Fruit fly (Drosophila melanogaster) whole organism, wandering third instar larva: Measurements from ENCODE around the gene CG33095.

Source experiments
- Abd-B ChIP-seq: fragments of >200 bp; optimal IDR thresholded peaks from 2 replicates; lab custom pipeline; 2017; ENCODE audit warnings: missing biosample characterization, missing genetic modification characterization
- CG32264 ChIP-seq: fragments of 200-800 bp; sonication (Bioruptor generic); optimal IDR thresholded peaks from 2 replicates; lab custom pipeline; 2016; ENCODE audit warnings: missing biosample characterization, missing genetic modification characterization
- CG9705 ChIP-seq: fragments of 200-800 bp; sonication (Bioruptor generic); optimal IDR thresholded peaks from 2 replicates; lab custom pipeline; 2018; ENCODE audit warnings: missing biosample characterization, mild to moderate bottlenecking, missing genetic modification characterization
- CrebA ChIP-seq: fragments of 200-800 bp; sonication (Bioruptor generic); optimal IDR thresholded peaks from 2 replicates; lab custom pipeline; 2016; ENCODE audit warnings: missing biosample characterization, mild to moderate bottlenecking, missing genetic modification characterization, borderline replicate concordance
- Dif ChIP-seq: fragments of 200-275, 200-300 bp; sonication (Bioruptor generic); optimal IDR thresholded peaks from 2 replicates; lab custom pipeline; 2018; ENCODE audit warnings: missing biosample characterization, missing genetic modification characterization; ENCODE audit not compliant: partially characterized antibody
- GATAd ChIP-seq: sonication (Bioruptor generic); optimal IDR thresholded peaks from 2 replicates; lab custom pipeline; 2016; ENCODE audit warnings: missing biosample characterization, missing genetic modification characterization
- HLH106 ChIP-seq: fragments of 200-800 bp; optimal IDR thresholded peaks from 3 replicates; lab custom pipeline; 2019; ENCODE audit warnings: missing biosample characterization, mild to moderate bottlenecking, missing genetic modification characterization, moderate library complexity
- Hnf4 ChIP-seq: fragments of 200-800 bp; sonication (Bioruptor generic); optimal IDR thresholded peaks from 2 replicates; lab custom pipeline; 2016; ENCODE audit warnings: missing biosample characterization, mild to moderate bottlenecking, missing genetic modification characterization
- Hr78 ChIP-seq: fragments of >200 bp; optimal IDR thresholded peaks from 2 replicates; lab custom pipeline; 2017; ENCODE audit warnings: missing biosample characterization, missing genetic modification characterization
- Hr83 ChIP-seq: fragments of 200-300 bp; sonication (Bioruptor generic); optimal IDR thresholded peaks from 2 replicates; lab custom pipeline; 2016; ENCODE audit warnings: missing biosample characterization, mild to moderate bottlenecking, missing genetic modification characterization, moderate library complexity; ENCODE audit not compliant: poor library complexity, severe bottlenecking
- Jra ChIP-seq: sonication (Bioruptor generic); optimal IDR thresholded peaks from 2 replicates; lab custom pipeline; 2016; ENCODE audit warnings: missing biosample characterization, missing genetic modification characterization
- Myc ChIP-seq: fragments of >200 bp; optimal IDR thresholded peaks from 2 replicates; lab custom pipeline; 2017
- N ChIP-seq: fragments of >200 bp; optimal IDR thresholded peaks from 2 replicates; lab custom pipeline; 2018; ENCODE audit warnings: missing biosample characterization, missing external identifiers, missing genetic modification characterization
- OdsH ChIP-seq: fragments of 200-800 bp; sonication (Bioruptor generic); optimal IDR thresholded peaks from 2 replicates; lab custom pipeline; 2016; ENCODE audit warnings: missing biosample characterization, mild to moderate bottlenecking, missing genetic modification characterization
- Rel ChIP-seq, 2 experiments: fragments of 200-800 bp; sonication (Bioruptor generic) in 1 of 2; optimal IDR thresholded peaks; 2 replicates in 1 of 2; 3 replicates in 1 of 2; lab custom pipeline; 2016 to 2019; ENCODE audit warnings: mild to moderate bottlenecking in 2 of 2, missing biosample characterization in 2 of 2, missing genetic modification characterization in 2 of 2, moderate library complexity in 1 of 2
- Sp1 ChIP-seq: fragments of 200-800 bp; sonication (Bioruptor generic); optimal IDR thresholded peaks from 3 replicates; lab custom pipeline; 2019; ENCODE audit warnings: missing biosample characterization, mild to moderate bottlenecking, missing genetic modification characterization, moderate library complexity
- Vsx2 ChIP-seq: fragments of 200-300, 225-300 bp; sonication (Bioruptor generic); optimal IDR thresholded peaks from 2 replicates; lab custom pipeline; 2018; ENCODE audit warnings: missing biosample characterization, missing genetic modification characterization; ENCODE audit not compliant: partially characterized antibody
- dl ChIP-seq, 2 experiments: fragments of 175-275, 200-275 bp in 1 of 2; fragments of 200-275 bp in 1 of 2; sonication (Bioruptor generic); optimal IDR thresholded peaks; lab custom pipeline; 2018; ENCODE audit warnings: mild to moderate bottlenecking in 2 of 2, missing biosample characterization in 2 of 2, missing genetic modification characterization in 2 of 2, moderate library complexity in 2 of 2; ENCODE audit not compliant: partially characterized antibody in 2 of 2, insufficient read depth in 1 of 2
- dsf ChIP-seq: sonication (Bioruptor generic); optimal IDR thresholded peaks from 2 replicates; lab custom pipeline; 2016; ENCODE audit warnings: missing biosample characterization, missing genetic modification characterization, borderline replicate concordance
- ey ChIP-seq: fragments of 200-800 bp; sonication (Bioruptor generic); optimal IDR thresholded peaks from 2 replicates; lab custom pipeline; 2016; ENCODE audit warnings: missing biosample characterization, missing genetic modification characterization
- foxo ChIP-seq, 2 experiments: fragments of 200-800 bp; sonication (Bioruptor generic); optimal IDR thresholded peaks; 2 replicates in 1 of 2; 3 replicates in 1 of 2; lab custom pipeline; 2016 to 2017; ENCODE audit warnings: missing biosample characterization in 2 of 2, missing genetic modification characterization in 2 of 2
- fru ChIP-seq: fragments of 200-800 bp; sonication (Bioruptor generic); optimal IDR thresholded peaks from 3 replicates; lab custom pipeline; 2016; ENCODE audit warnings: missing biosample characterization, mild to moderate bottlenecking, missing genetic modification characterization
- jim ChIP-seq: fragments of 175-275, 200-325 bp; sonication (Bioruptor generic); optimal IDR thresholded peaks from 2 replicates; lab custom pipeline; 2016; ENCODE audit warnings: missing biosample characterization, mild to moderate bottlenecking, missing genetic modification characterization
- psq ChIP-seq: fragments of 200-800 bp; sonication (Bioruptor generic); optimal IDR thresholded peaks from 3 replicates; lab custom pipeline; 2017; ENCODE audit warnings: missing biosample characterization, mild to moderate bottlenecking, missing genetic modification characterization, moderate library complexity
- rgr ChIP-seq: fragments of 200-800 bp; sonication (Bioruptor generic); optimal IDR thresholded peaks from 3 replicates; lab custom pipeline; 2016; ENCODE audit warnings: missing biosample characterization, mild to moderate bottlenecking, missing genetic modification characterization
- sage ChIP-seq: fragments of 200-800 bp; sonication (Bioruptor generic); optimal IDR thresholded peaks from 2 replicates; lab custom pipeline; 2016; ENCODE audit warnings: missing biosample characterization, mild to moderate bottlenecking, missing genetic modification characterization
- sv ChIP-seq: fragments of 200-800 bp; sonication (Bioruptor generic); optimal IDR thresholded peaks from 3 replicates; lab custom pipeline; 2016; ENCODE audit warnings: missing biosample characterization, missing genetic modification characterization
- tai ChIP-seq: sonication (Bioruptor generic); optimal IDR thresholded peaks from 2 replicates; lab custom pipeline; 2016; ENCODE audit warnings: missing biosample characterization, missing genetic modification characterization
- usp ChIP-seq: fragments of >200 bp; optimal IDR thresholded peaks from 2 replicates; lab custom pipeline; 2017; ENCODE audit warnings: missing biosample characterization, missing genetic modification characterization
- woc ChIP-seq: sonication (Bioruptor generic); optimal IDR thresholded peaks from 2 replicates; lab custom pipeline; 2016; ENCODE audit warnings: missing biosample characterization, mild to moderate bottlenecking, missing genetic modification characterization

The CG33095 gene

dm6 chr3R:25078665-25079064 is 18.8 kb upstream of the CG33095 start:
- TF ChIP-seq dsf (GFP tag; lab: Kevin White, UChicago) (no peak), HLH106 (no peak), Hr83 (GFP tag; lab: Kevin White, UChicago) (no peak), GATAd (GFP tag; lab: Kevin White, UChicago) (no peak), CG32264 (GFP tag; lab: Kevin White, UChicago) (no peak), jim (GFP tag; lab: Kevin White, UChicago) (no peak), sage (GFP tag; lab: Kevin White, UChicago) (no peak), CG9705 (GFP tag; lab: Kevin White, UChicago) (no peak), fru (GFP tag; lab: Kevin White, UChicago) (no peak), Abd-B (no peak), dl (GFP tag; optimal IDR thresholded peaks at IDR 0.05; lab: Kevin White, UChicago; ENCODE audit: insufficient read depth in 1 of 2, partially characterized antibody in 2 of 2) (no peak), OdsH (GFP tag; lab: Kevin White, UChicago) (no peak), tai (no peak), foxo (GFP tag; optimal IDR thresholded peaks at IDR 0.05; lab: Kevin White, UChicago) (no peak), Jra (GFP tag; lab: Kevin White, UChicago) (no peak), usp (no peak), psq (GFP tag; lab: Kevin White, UChicago) (no peak), Sp1 (GFP tag; lab: Kevin White, UChicago) (no peak)
- TF ChIP-seq, all 38 proteins: peak for 0

dm6 chr3R:25080446-25080845 is 17.0 kb upstream of the CG33095 start:
- peak; percentile 57 for TF ChIP-seq Hr83 (GFP tag; lab: Kevin White, UChicago)
- no peak for TF ChIP-seq dsf (GFP tag; lab: Kevin White, UChicago)
- no peak for TF ChIP-seq CG9705 (GFP tag; lab: Kevin White, UChicago)
- no peak for TF ChIP-seq Hnf4
- TF ChIP-seq Dif (GFP tag; lab: Kevin White, UChicago) = peak; percentile 40
- TF ChIP-seq OdsH (GFP tag; lab: Kevin White, UChicago) = no peak
- TF ChIP-seq tai = no peak
- no peak for TF ChIP-seq Vsx2 (GFP tag; lab: Kevin White, UChicago)

- TF ChIP-seq Vsx2 (GFP tag; lab: Kevin White, UChicago) (peak; percentile 67), Dif (GFP tag; lab: Kevin White, UChicago) (peak; percentile 38), Hr78 (GFP tag; lab: Kevin White, UChicago) (no peak), woc (GFP tag; lab: Kevin White, UChicago) (peak; percentile 38)
- TF ChIP-seq, all 38 proteins: peak for 3
These were observed 15.1 kb upstream of the CG33095 start, which contains the start of gene fd96Ca for dm6 chr3R:25082348-25082747. Gene fd96Ca, plus strand, starts transcription at chr3R:25082684.

- TF ChIP-seq Vsx2 (GFP tag; lab: Kevin White, UChicago) (peak; percentile 96), Myc (lab: Kevin White, UChicago) (no peak), foxo (GFP tag; optimal IDR thresholded peaks at IDR 0.05; lab: Kevin White, UChicago) (no peak), Dif (GFP tag; lab: Kevin White, UChicago) (peak; percentile 94), dl (GFP tag; optimal IDR thresholded peaks at IDR 0.05; lab: Kevin White, UChicago; ENCODE audit: insufficient read depth in 1 of 2, partially characterized antibody in 2 of 2) (peak; percentile 30 to 74), ey (no peak), usp (no peak), rgr (no peak), dsf (GFP tag; lab: Kevin White, UChicago) (no peak), tai (no peak), Hr83 (GFP tag; lab: Kevin White, UChicago) (no peak), Rel (GFP tag; optimal IDR thresholded peaks at IDR 0.05; lab: Kevin White, UChicago) (no peak), Rel (tag; optimal IDR thresholded peaks at IDR 0.05; lab: Kevin White, UChicago) (peak; percentile 16), N (GFP tag; lab: Kevin White, UChicago) (no peak), CrebA (no peak), HLH106 (no peak), psq (GFP tag; lab: Kevin White, UChicago) (no peak), sv (GFP tag; lab: Kevin White, UChicago) (no peak)
These were observed 2.8 kb upstream of the CG33095 start, which contains the start of gene fd96Cb for dm6 chr3R:25094639-25095038. Gene fd96Cb, plus strand, starts transcription at chr3R:25095012.
